Fruit fly (Drosophila melanogaster) whole organism, embryonic: ENCODE measurements around the gene CG32983.

ENCODE experiments used
- Asciz ChIP-seq: fragments of 200-800 bp; sonication (Bioruptor generic); optimal IDR thresholded peaks from 2 replicates; lab custom pipeline; 2017; ENCODE audit warnings: missing biosample characterization, mild to moderate bottlenecking, missing genetic modification characterization, missing genetic modification reagents
- B-H1 ChIP-seq: fragments of 200-800 bp; sonication (Bioruptor generic); IDR thresholded peaks from 3 replicates; pipeline ENCODE4 v1.3.6; 2022; ENCODE audit warnings: missing biosample characterization, missing genetic modification characterization
- CG10366 ChIP-seq: fragments of 200-800 bp; sonication (Bioruptor generic); IDR thresholded peaks from 2 replicates; pipeline ENCODE4 v1.3.6; 2022; ENCODE audit warnings: missing biosample characterization, missing genetic modification characterization
- CG10979 ChIP-seq: fragments of 200-800 bp; sonication (Bioruptor generic); optimal IDR thresholded peaks from 2 replicates; lab custom pipeline; 2018; ENCODE audit warnings: missing biosample characterization, mild to moderate bottlenecking, missing genetic modification characterization, moderate library complexity
- CG15514 ChIP-seq: fragments of 200-800 bp; sonication (Bioruptor generic); optimal IDR thresholded peaks from 3 replicates; lab custom pipeline; 2017; ENCODE audit warnings: missing biosample characterization, missing genetic modification characterization, mild to moderate bottlenecking, moderate library complexity, missing genetic modification reagents
- CG16779 ChIP-seq: fragments of 200-800 bp; sonication (Bioruptor generic); IDR thresholded peaks from 2 replicates; pipeline ENCODE4 v1.3.6; 2022; ENCODE audit warnings: missing biosample characterization, missing genetic modification characterization
- CG17186 ChIP-seq: fragments of 200-800 bp; sonication (Bioruptor generic); optimal IDR thresholded peaks from 3 replicates; lab custom pipeline; 2017; ENCODE audit warnings: missing biosample characterization, missing genetic modification reagents, missing genetic modification characterization
- CG2199 ChIP-seq: fragments of 200-800 bp; sonication (Bioruptor generic); IDR thresholded peaks from 3 replicates; pipeline ENCODE4 v1.3.6; 2022; ENCODE audit warnings: missing biosample characterization, missing genetic modification characterization
- CG2712 ChIP-seq: fragments of 200-800 bp; optimal IDR thresholded peaks from 3 replicates; lab custom pipeline; 2019; ENCODE audit warnings: missing biosample characterization, mild to moderate bottlenecking, missing genetic modification characterization, moderate library complexity
- CG3847 ChIP-seq: fragments of 200-800 bp; sonication (Bioruptor generic); IDR thresholded peaks from 2 replicates; pipeline ENCODE4 v1.3.6; 2022; ENCODE audit warnings: missing biosample characterization, missing genetic modification characterization
- CG42726 ChIP-seq: fragments of 200-800 bp; sonication (Bioruptor generic); IDR thresholded peaks from 2 replicates; pipeline ENCODE4 v1.3.6; 2022; ENCODE audit warnings: missing biosample characterization, missing genetic modification characterization; ENCODE audit not compliant: partially characterized antibody
- CG43689 ChIP-seq: fragments of 200-800 bp; sonication (Bioruptor generic); IDR thresholded peaks from 2 replicates; pipeline ENCODE4 v1.3.6; 2022; ENCODE audit warnings: missing biosample characterization, missing genetic modification characterization
- CG4424 ChIP-seq: fragments of 200-800 bp; sonication (Bioruptor generic); optimal IDR thresholded peaks from 3 replicates; lab custom pipeline; 2016; ENCODE audit warnings: missing biosample characterization, missing genetic modification characterization
- CG6175 ChIP-seq: fragments of 200-800 bp; sonication (Bioruptor generic); IDR thresholded peaks from 3 replicates; pipeline ENCODE4 v1.3.6; 2022; ENCODE audit warnings: missing biosample characterization, missing genetic modification characterization
- CG6254 ChIP-seq: fragments of 200-800 bp; sonication (Bioruptor generic); optimal IDR thresholded peaks from 3 replicates; lab custom pipeline; 2017; ENCODE audit warnings: mild to moderate bottlenecking, missing biosample characterization, missing genetic modification reagents, missing genetic modification characterization
- CG7987 ChIP-seq: fragments of 200-800 bp; sonication (Bioruptor generic); optimal IDR thresholded peaks from 2 replicates; lab custom pipeline; 2018; ENCODE audit warnings: missing biosample characterization, mild to moderate bottlenecking, missing genetic modification characterization, moderate library complexity
- CG8924 ChIP-seq: fragments of 200-800 bp; optimal IDR thresholded peaks from 3 replicates; lab custom pipeline; 2019; ENCODE audit warnings: missing biosample characterization, mild to moderate bottlenecking, missing genetic modification characterization, moderate library complexity
- CG9797 ChIP-seq: fragments of 200-800 bp; sonication (Bioruptor generic); optimal IDR thresholded peaks from 3 replicates; lab custom pipeline; 2018; ENCODE audit warnings: missing biosample characterization, mild to moderate bottlenecking, missing genetic modification characterization
- CHES-1-like ChIP-seq: fragments of 200-800 bp; sonication (Bioruptor generic); optimal IDR thresholded peaks from 2 replicates; lab custom pipeline; 2016; ENCODE audit warnings: missing biosample characterization, missing genetic modification characterization
- CrebB ChIP-seq: fragments of 200-800 bp; sonication (Bioruptor generic); optimal IDR thresholded peaks from 3 replicates; lab custom pipeline; 2018; ENCODE audit warnings: missing biosample characterization, mild to moderate bottlenecking, missing genetic modification characterization
- Dip3 ChIP-seq: fragments of 200-800 bp; sonication (Bioruptor generic); optimal IDR thresholded peaks from 3 replicates; lab custom pipeline; 2016; ENCODE audit warnings: missing biosample characterization, missing genetic modification characterization
- Drgx ChIP-seq: fragments of 200-800 bp; sonication (Bioruptor generic); IDR thresholded peaks from 2 replicates; pipeline ENCODE4 v1.3.6; 2022; ENCODE audit warnings: missing biosample characterization, missing genetic modification characterization
- E2f1 ChIP-seq: fragments of 200-800 bp; sonication (Bioruptor generic); IDR thresholded peaks from 2 replicates; pipeline ENCODE4 v1.3.6; 2022; ENCODE audit warnings: missing biosample characterization, missing genetic modification characterization
- Elba2 ChIP-seq: fragments of 200-800 bp; sonication (Bioruptor generic); optimal IDR thresholded peaks from 3 replicates; lab custom pipeline; 2016; ENCODE audit warnings: missing biosample characterization, missing genetic modification characterization
- HHEX ChIP-seq: fragments of 200-800 bp; sonication (Bioruptor generic); optimal IDR thresholded peaks from 3 replicates; lab custom pipeline; 2017; ENCODE audit warnings: missing biosample characterization, mild to moderate bottlenecking, missing genetic modification characterization, missing genetic modification reagents
- Hr39 ChIP-seq: fragments of >200 bp; optimal IDR thresholded peaks from 2 replicates; lab custom pipeline; 2017
- Kr ChIP-seq: fragments of 200-800 bp; sonication (Bioruptor generic); optimal IDR thresholded peaks from 2 replicates; lab custom pipeline; 2017; ENCODE audit warnings: missing biosample characterization, mild to moderate bottlenecking, missing genetic modification characterization
- Lim3 ChIP-seq: fragments of 200-800 bp; sonication (Bioruptor generic); IDR thresholded peaks from 2 replicates; pipeline ENCODE4 v1.3.6; 2022; ENCODE audit warnings: missing biosample characterization, missing genetic modification characterization
- NK7.1 ChIP-seq: fragments of 200-800 bp; sonication (Bioruptor generic); optimal IDR thresholded peaks from 3 replicates; lab custom pipeline; 2016; ENCODE audit warnings: missing biosample characterization, missing genetic modification characterization
- Ravus ChIP-seq: fragments of 200-800 bp; sonication (Bioruptor generic); IDR thresholded peaks from 2 replicates; pipeline ENCODE4 v1.3.6; 2022; ENCODE audit warnings: missing biosample characterization, missing genetic modification characterization
- Spps ChIP-seq: fragments of 200-800 bp; sonication (Bioruptor generic); optimal IDR thresholded peaks from 2 replicates; lab custom pipeline; 2018; ENCODE audit warnings: missing biosample characterization, mild to moderate bottlenecking, missing genetic modification characterization
- Stat92E ChIP-seq, 3 experiments: fragments of >200 bp in 2 of 3; fragments of 200-800 bp in 1 of 3; sonication (Bioruptor generic) in 1 of 3; optimal IDR thresholded peaks; 2 replicates each; lab custom pipeline; 2017 to 2019; ENCODE audit warnings: missing biosample characterization in 3 of 3, missing genetic modification characterization in 3 of 3, mild to moderate bottlenecking in 1 of 3, moderate library complexity in 1 of 3
- ash1 ChIP-seq: fragments of 200-800 bp; sonication (Bioruptor generic); optimal IDR thresholded peaks from 2 replicates; lab custom pipeline; 2018; ENCODE audit warnings: missing biosample characterization, mild to moderate bottlenecking, missing genetic modification characterization
- az2 ChIP-seq: fragments of 200-800 bp; sonication (Bioruptor generic); optimal IDR thresholded peaks from 3 replicates; lab custom pipeline; 2016; ENCODE audit warnings: missing biosample characterization, missing genetic modification characterization
- caup ChIP-seq: fragments of 200-800 bp; sonication (Bioruptor generic); optimal IDR thresholded peaks from 3 replicates; lab custom pipeline; 2017; ENCODE audit warnings: missing biosample characterization, mild to moderate bottlenecking, missing genetic modification characterization, moderate library complexity; ENCODE audit not compliant: severe bottlenecking
- cg ChIP-seq: fragments of 200-800 bp; sonication (Bioruptor generic); optimal IDR thresholded peaks from 3 replicates; lab custom pipeline; 2019; ENCODE audit warnings: missing biosample characterization, mild to moderate bottlenecking, missing genetic modification characterization, moderate library complexity
- crp ChIP-seq, 2 experiments: fragments of 200-800 bp; sonication (Bioruptor generic); optimal IDR thresholded peaks; 2 replicates in 1 of 2; 3 replicates in 1 of 2; lab custom pipeline; 2017; ENCODE audit warnings: missing biosample characterization in 2 of 2, missing genetic modification characterization in 2 of 2, mild to moderate bottlenecking in 1 of 2, moderate library complexity in 1 of 2
- fd96Cb ChIP-seq: fragments of 200-800 bp; sonication (Bioruptor generic); optimal IDR thresholded peaks from 2 replicates; lab custom pipeline; 2018; ENCODE audit warnings: missing biosample characterization, mild to moderate bottlenecking, missing genetic modification characterization, moderate library complexity
- gsb ChIP-seq: fragments of 200-800 bp; sonication (Bioruptor generic); IDR thresholded peaks from 2 replicates; pipeline ENCODE4 v1.3.6; 2022; ENCODE audit warnings: missing biosample characterization, missing genetic modification characterization
- lab ChIP-seq: fragments of 200-800 bp; sonication (Bioruptor generic); optimal IDR thresholded peaks from 3 replicates; lab custom pipeline; 2017; ENCODE audit warnings: missing biosample characterization, missing genetic modification characterization, mild to moderate bottlenecking, moderate library complexity, missing genetic modification reagents
- nerfin-1 ChIP-seq: fragments of 200-800 bp; sonication (Bioruptor generic); optimal IDR thresholded peaks from 3 replicates; lab custom pipeline; 2019; ENCODE audit warnings: missing biosample characterization, mild to moderate bottlenecking, missing genetic modification characterization, moderate library complexity
- peb ChIP-seq: fragments of 200-800 bp; sonication (Bioruptor generic); IDR thresholded peaks from 2 replicates; pipeline ENCODE4 v1.3.6; 2022; ENCODE audit warnings: missing biosample characterization, missing genetic modification characterization
- prd ChIP-seq, 3 experiments: fragments of >200 bp in 2 of 3; fragments of 200-800 bp in 1 of 3; sonication (Bioruptor generic) in 1 of 3; optimal IDR thresholded peaks in 2 of 3; IDR thresholded peaks in 1 of 3; 2 replicates in 2 of 3; 3 replicates in 1 of 3; pipeline versions ENCODE4 v1.3.6 to Lab custom; 2017 to 2022; ENCODE audit warnings: missing biosample characterization in 1 of 3, missing genetic modification characterization in 1 of 3
- ranshi ChIP-seq: fragments of 200-800 bp; sonication (Bioruptor generic); IDR thresholded peaks from 2 replicates; pipeline ENCODE4 v1.3.6; 2022; ENCODE audit warnings: missing biosample characterization, missing genetic modification characterization
- sima ChIP-seq: fragments of 200-800 bp; sonication (Bioruptor generic); optimal IDR thresholded peaks from 2 replicates; lab custom pipeline; 2016; ENCODE audit warnings: missing biosample characterization, missing genetic modification characterization
- slp2 ChIP-seq: fragments of 200-800 bp; sonication (Bioruptor generic); optimal IDR thresholded peaks from 2 replicates; lab custom pipeline; 2016; ENCODE audit warnings: missing biosample characterization, missing genetic modification characterization
- tap ChIP-seq: fragments of 200-800 bp; optimal IDR thresholded peaks from 3 replicates; lab custom pipeline; 2019; ENCODE audit warnings: missing biosample characterization, mild to moderate bottlenecking, missing genetic modification characterization, moderate library complexity
- trem ChIP-seq: fragments of 200-800 bp; optimal IDR thresholded peaks from 3 replicates; lab custom pipeline; 2019; ENCODE audit warnings: missing biosample characterization, mild to moderate bottlenecking, missing genetic modification characterization, moderate library complexity
- vvl ChIP-seq: fragments of 200-800 bp; sonication (Bioruptor generic); IDR thresholded peaks from 2 replicates; pipeline ENCODE4 v1.3.6; 2022; ENCODE audit warnings: missing biosample characterization, missing genetic modification characterization
- wor ChIP-seq: fragments of 200-800 bp; sonication (Bioruptor generic); IDR thresholded peaks from 2 replicates; pipeline ENCODE4 v1.3.6; 2022; ENCODE audit warnings: missing biosample characterization, missing genetic modification characterization

The CG32983 gene

DNA sequence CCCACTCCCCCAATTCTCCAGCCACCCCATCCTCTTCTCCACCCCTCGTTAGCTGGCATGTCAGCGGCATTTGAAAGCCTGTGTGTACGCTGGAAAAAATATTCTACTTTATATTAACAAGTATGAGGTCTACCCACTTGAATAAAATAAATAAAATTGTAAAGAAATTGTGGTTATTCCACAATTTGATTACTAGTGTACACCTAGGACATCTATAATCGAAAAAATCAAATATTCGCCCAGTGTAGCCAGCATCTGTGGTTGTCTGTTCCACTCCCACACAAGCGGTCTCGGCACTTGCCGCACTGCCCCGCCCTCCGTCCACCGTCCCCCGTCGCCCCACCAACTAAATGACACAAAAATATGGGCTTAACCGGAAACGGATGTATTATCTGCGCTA, 4.9 kb upstream of the CG32983 start (continued):
- TF ChIP-seq vvl = peak; percentile 85
- no peak for TF ChIP-seq Elba2 (GFP tag; lab: Kevin White, UChicago)
- no peak for TF ChIP-seq CG9797 (GFP tag; lab: Kevin White, UChicago)
- 0 out of 2 replicates have a peak, but pooled peaks have one; percentile 36 for TF ChIP-seq CG3847
- no peak for TF ChIP-seq Hr39 (lab: Kevin White, UChicago)
- TF ChIP-seq tap = peak; percentile 70
- TF ChIP-seq Dip3 (GFP tag; lab: Kevin White, UChicago) = no peak
- peak; percentile 70 for TF ChIP-seq nerfin-1 (tag; lab: Kevin White, UChicago)
- no peak for TF ChIP-seq prd (optimal IDR thresholded peaks at IDR 0.05; lab: Kevin White, UChicago)
- peak; percentile 87 for TF ChIP-seq prd (GFP tag; IDR thresholded peaks at IDR 0.05; lab: Robert Waterston, UW)
- TF ChIP-seq cg (GFP tag; lab: Kevin White, UChicago) = no peak
- peak in 1 of 3 experiments; percentile 40 for TF ChIP-seq Stat92E (GFP tag; optimal IDR thresholded peaks at IDR 0.05; lab: Kevin White, UChicago)
- 0 out of 3 replicates have a peak, but pooled peaks have one; percentile 48 for TF ChIP-seq CG2199 (GFP tag; lab: Robert Waterston, UW)
- TF ChIP-seq Ravus (GFP tag; lab: Robert Waterston, UW) = no peak; the same call in 1 of the 2 replicates
- no peak for TF ChIP-seq CG7987 (GFP tag; lab: Kevin White, UChicago)
- TF ChIP-seq NK7.1 (GFP tag; lab: Kevin White, UChicago) = no peak
- TF ChIP-seq ash1 = no peak
- no peak; the same call in 1 of the 2 replicates for TF ChIP-seq peb
- peak; percentile 32 for TF ChIP-seq CG15514 (GFP tag; lab: Kevin White, UChicago)
- peak; percentile 78 for TF ChIP-seq fd96Cb (tag; lab: Kevin White, UChicago)
- no peak for TF ChIP-seq slp2 (GFP tag; lab: Kevin White, UChicago)
- TF ChIP-seq wor (GFP tag; lab: Robert Waterston, UW) = peak; percentile 59; the same call in 1 of the 2 replicates
- peak; percentile 70 for TF ChIP-seq trem (tag; lab: Kevin White, UChicago)
- TF ChIP-seq CG10979 = peak; percentile 89
- no peak for TF ChIP-seq Kr
- peak; percentile 63 for TF ChIP-seq B-H1 (GFP tag; lab: Robert Waterston, UW)
- peak; percentile 57 for TF ChIP-seq ranshi (GFP tag; lab: Robert Waterston, UW)
- peak; percentile 88 for TF ChIP-seq CG2712 (tag; lab: Kevin White, UChicago)
- TF ChIP-seq Asciz (GFP tag; lab: Kevin White, UChicago) = peak; percentile 62
- peak; percentile 9 for TF ChIP-seq CrebB (tag; lab: Kevin White, UChicago)
- TF ChIP-seq CHES-1-like (GFP tag; lab: Kevin White, UChicago) = no peak
- peak; percentile 41 for TF ChIP-seq caup
- no peak for TF ChIP-seq CG42726 (GFP tag; lab: Robert Waterston, UW)
- peak; percentile 72 for TF ChIP-seq Spps
- no peak for TF ChIP-seq CG6175 (GFP tag; lab: Robert Waterston, UW)
- no peak for TF ChIP-seq CG17186 (GFP tag; lab: Kevin White, UChicago)
- TF ChIP-seq gsb (GFP tag; lab: Robert Waterston, UW) = no peak
- TF ChIP-seq HHEX (GFP tag; lab: Kevin White, UChicago) = peak; percentile 70
- peak; percentile 63 for TF ChIP-seq CG10366 (GFP tag; lab: Robert Waterston, UW)
- TF ChIP-seq Drgx (GFP tag; lab: Robert Waterston, UW) = no peak
- TF ChIP-seq lab (GFP tag; lab: Kevin White, UChicago) = peak; percentile 77
- TF ChIP-seq az2 = peak; percentile 72
- no peak for TF ChIP-seq CG43689
- no peak for TF ChIP-seq CG16779
- TF ChIP-seq sima = no peak
- no peak for TF ChIP-seq crp (GFP tag; optimal IDR thresholded peaks at IDR 0.05; lab: Kevin White, UChicago)
- peak; percentile 78 for TF ChIP-seq CG6254 (GFP tag; lab: Kevin White, UChicago)
- no peak for TF ChIP-seq Lim3 (GFP tag; lab: Robert Waterston, UW)
- peak; percentile 61; the same call in 1 of the 2 replicates for TF ChIP-seq E2f1 (GFP tag; lab: Robert Waterston, UW)
- peak; percentile 88 for TF ChIP-seq CG4424 (GFP tag; lab: Kevin White, UChicago)
- TF ChIP-seq CG8924 (tag; lab: Kevin White, UChicago) = peak; percentile 65
